Fruit fly (Drosophila melanogaster) whole organism, embryonic: ENCODE measurements around the gene CG46520.
"Not testable (repeated sequence)": the region's sequence is repeated elsewhere in the genome, so short reads cannot be mapped to it uniquely, and the experiment has no call there.

ENCODE experiments used
- Antp ChIP-seq: fragments of 200-800 bp; sonication (Bioruptor generic); optimal IDR thresholded peaks from 3 replicates; lab custom pipeline; 2016; ENCODE audit warnings: missing biosample characterization, missing genetic modification characterization
- CG11085 ChIP-seq: fragments of 200-800 bp; sonication (Bioruptor generic); IDR thresholded peaks from 2 replicates; pipeline ENCODE4 v1.3.6; 2022; ENCODE audit warnings: missing biosample characterization, missing genetic modification characterization
- CG11093 ChIP-seq: fragments of 200-800 bp; sonication (Bioruptor generic); IDR thresholded peaks from 3 replicates; pipeline ENCODE4 v1.3.6; 2022; ENCODE audit warnings: missing biosample characterization, missing genetic modification characterization
- CG12219 ChIP-seq: fragments of 200-800 bp; sonication (Bioruptor generic); optimal IDR thresholded peaks from 3 replicates; lab custom pipeline; 2018; ENCODE audit warnings: missing biosample characterization, mild to moderate bottlenecking, missing genetic modification characterization
- CG12391 ChIP-seq: fragments of 200-800 bp; sonication (Bioruptor generic); optimal IDR thresholded peaks from 3 replicates; lab custom pipeline; 2018; ENCODE audit warnings: missing biosample characterization, mild to moderate bottlenecking, missing genetic modification characterization, moderate library complexity
- CG17385 ChIP-seq: fragments of 200-800 bp; sonication (Bioruptor generic); optimal IDR thresholded peaks from 3 replicates; lab custom pipeline; 2018; ENCODE audit warnings: missing biosample characterization, mild to moderate bottlenecking, missing genetic modification characterization
- CG2712 ChIP-seq: fragments of 200-800 bp; optimal IDR thresholded peaks from 3 replicates; lab custom pipeline; 2019; ENCODE audit warnings: missing biosample characterization, mild to moderate bottlenecking, missing genetic modification characterization, moderate library complexity
- CG8765 ChIP-seq: fragments of 200-800 bp; sonication (Bioruptor generic); IDR thresholded peaks from 2 replicates; pipeline ENCODE4 v1.3.6; 2022; ENCODE audit warnings: missing biosample characterization, missing genetic modification characterization
- Elba2 ChIP-seq: fragments of 200-800 bp; sonication (Bioruptor generic); optimal IDR thresholded peaks from 3 replicates; lab custom pipeline; 2016; ENCODE audit warnings: missing biosample characterization, missing genetic modification characterization
- Med ChIP-seq: fragments of 200-800 bp; sonication (Bioruptor generic); peaks from one replicate; lab custom pipeline; 2016; ENCODE audit warnings: missing biosample characterization, missing genetic modification characterization, mild to moderate bottlenecking, inconsistent platforms, moderate library complexity
- tgo ChIP-seq: fragments of 200-800 bp; sonication (Bioruptor generic); IDR thresholded peaks from 3 replicates; pipeline ENCODE4 v1.3.6; 2022; ENCODE audit warnings: missing biosample characterization, missing genetic modification characterization

dm6 chrX:22201883-22202282 lies 34.5 kb upstream of the CG46520 start, which contains the start of gene CG46515:
- TF ChIP-seq Med (GFP tag; lab: Kevin White, UChicago); Elba2; CG2712 (tag; lab: Kevin White, UChicago); CG11093 (GFP tag; lab: Robert Waterston, UW); CG11085 (GFP tag; lab: Robert Waterston, UW); CG8765; CG17385 (GFP tag; lab: Kevin White, UChicago); tgo; Antp (GFP tag; lab: Kevin White, UChicago); CG12391 (tag; lab: Kevin White, UChicago); CG12219 (GFP tag; lab: Kevin White, UChicago): not testable (repeated sequence)
